Worm (Caenorhabditis elegans): Measurements from ENCODE around the gene C26B9.3.

DNA sequence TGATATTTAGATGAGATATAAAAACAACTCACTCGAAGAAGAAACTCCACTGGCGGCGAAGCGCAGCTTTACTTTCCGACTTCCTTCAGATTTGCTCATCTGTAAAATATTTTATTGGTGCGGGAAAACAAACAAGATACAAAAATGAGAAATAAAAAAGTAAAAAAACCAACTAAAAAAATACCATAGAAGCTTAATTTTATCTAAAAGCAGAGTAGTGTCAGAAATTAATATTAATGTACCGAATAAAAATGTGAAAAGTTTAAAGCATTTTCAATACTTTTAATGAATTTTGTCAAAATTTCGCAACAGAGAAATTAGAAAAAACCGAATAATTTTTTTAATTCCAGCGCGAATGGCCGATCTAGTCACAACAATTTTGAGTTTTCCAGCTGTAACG, 14.8 kb upstream of the C26B9.3 start, which contains the start of gene sto-2:
- no peak for TF ChIP-seq ama-1 (optimal IDR thresholded peaks at IDR 0.05)
- TF ChIP-seq flt-1 (GFP tag; IDR thresholded peaks at IDR 0.05) = no peak
- no peak for TF ChIP-seq tra-4 (tag; optimal IDR thresholded peaks at IDR 0.05)
- no peak for TF ChIP-seq pes-1 (GFP tag; IDR thresholded peaks at IDR 0.05)
